Fruit fly (Drosophila melanogaster): ENCODE data around the gene CycC.

CycC gene

dm6 chr3R:14901408-14902352, 11.7 kb upstream of the CycC start, which contains the start of gene RpS5b (continued):
- TF ChIP-seq CG1621 (tag; optimal IDR thresholded peaks at IDR 0.05) = no peak
- no peak for TF ChIP-seq CG8119 (GFP tag; IDR thresholded peaks at IDR 0.05)
- no peak for TF ChIP-seq CG15336 (GFP tag; IDR thresholded peaks at IDR 0.05)
- no peak for TF ChIP-seq Sox102F (GFP tag; optimal IDR thresholded peaks at IDR 0.05)
- TF ChIP-seq CG3032 (tag; optimal IDR thresholded peaks at IDR 0.05) = no peak
- TF ChIP-seq Eip93F (GFP tag; optimal IDR thresholded peaks at IDR 0.05) = no peak
- no peak for TF ChIP-seq CG6808 (GFP tag; optimal IDR thresholded peaks at IDR 0.05)
- no peak for TF ChIP-seq CG11762 (GFP tag; optimal IDR thresholded peaks at IDR 0.05; ENCODE audit: insufficient read depth)
- TF ChIP-seq achi (GFP tag; optimal IDR thresholded peaks at IDR 0.05) = peak; percentile 98
- TF ChIP-seq spab (GFP tag; optimal IDR thresholded peaks at IDR 0.05) = no peak
- peak; percentile 19 for TF ChIP-seq Sox14 (GFP tag; optimal IDR thresholded peaks at IDR 0.05)
- TF ChIP-seq pdm3 (GFP tag; optimal IDR thresholded peaks at IDR 0.05) = no peak
- no peak for TF ChIP-seq CG4318 (GFP tag; optimal IDR thresholded peaks at IDR 0.05)
- TF ChIP-seq CG7368 (GFP tag; optimal IDR thresholded peaks at IDR 0.05) = no peak
- no peak for TF ChIP-seq vri (GFP tag; optimal IDR thresholded peaks at IDR 0.05)
- TF ChIP-seq CG6792 (GFP tag; optimal IDR thresholded peaks at IDR 0.05) = no peak
- TF ChIP-seq OdsH (GFP tag; optimal IDR thresholded peaks at IDR 0.05) = no peak
- TF ChIP-seq CG6163 (GFP tag; IDR thresholded peaks at IDR 0.05) = 0 out of 3 replicates have a peak, but pooled peaks have one; percentile 18
- TF ChIP-seq Ets96B (tag; optimal IDR thresholded peaks at IDR 0.05) = no peak
- TF ChIP-seq ss (GFP tag; optimal IDR thresholded peaks at IDR 0.05) = no peak
- TF ChIP-seq eg (GFP tag; IDR thresholded peaks at IDR 0.05) = no peak
- TF ChIP-seq CG32006 (GFP tag; optimal IDR thresholded peaks at IDR 0.05) = no peak
- TF ChIP-seq topi (GFP tag; optimal IDR thresholded peaks at IDR 0.05) = no peak
- no peak for TF ChIP-seq CG11902 (GFP tag; optimal IDR thresholded peaks at IDR 0.05)
- TF ChIP-seq Eip75B (GFP tag; optimal IDR thresholded peaks at IDR 0.05) = no peak
- TF ChIP-seq CG3919 (GFP tag; optimal IDR thresholded peaks at IDR 0.05) = peak; percentile 12

- TF ChIP-seq CG3919 (GFP tag; optimal IDR thresholded peaks at IDR 0.05) (no peak), dac (GFP tag; optimal IDR thresholded peaks at IDR 0.05) (no peak), cyc (GFP tag; optimal IDR thresholded peaks at IDR 0.05) (no peak), CG8119 (GFP tag; IDR thresholded peaks at IDR 0.05) (no peak), CG7368 (GFP tag; optimal IDR thresholded peaks at IDR 0.05) (no peak), net (GFP tag; optimal IDR thresholded peaks at IDR 0.05) (no peak), fkh (GFP tag; optimal IDR thresholded peaks at IDR 0.05) (no peak), pdm3 (GFP tag; optimal IDR thresholded peaks at IDR 0.05) (no peak), CG8632 (GFP tag; optimal IDR thresholded peaks at IDR 0.05) (no peak), Gug (GFP tag; IDR thresholded peaks at IDR 0.05) (no peak), dsx (GFP tag; optimal IDR thresholded peaks at IDR 0.05; ENCODE audit: poor library complexity, severe bottlenecking) (no peak), CG31627 (GFP tag; optimal IDR thresholded peaks at IDR 0.05) (no peak), CG11294 (GFP tag; IDR thresholded peaks at IDR 0.05) (no peak), Eip93F (GFP tag; optimal IDR thresholded peaks at IDR 0.05) (no peak)
Measured at dm6 chr3R:14900177-14900576, 10.2 kb upstream of the CycC start, which contains the start of gene VhaPPA1-2. VhaPPA1-2 (minus strand) TSS chr3R:14900277.

- TF ChIP-seq Hr38 (GFP tag; optimal IDR thresholded peaks at IDR 0.05) = no peak
- TF ChIP-seq Lpt (GFP tag; optimal IDR thresholded peaks at IDR 0.05) = no peak
- peak; percentile 92 for TF ChIP-seq Eip78C (GFP tag)
- peak; percentile 18 for TF ChIP-seq CG7368 (GFP tag; optimal IDR thresholded peaks at IDR 0.05)
- TF ChIP-seq CG11762 (GFP tag; optimal IDR thresholded peaks at IDR 0.05; ENCODE audit: insufficient read depth) = no peak
- peak; percentile 64 for TF ChIP-seq dsx (GFP tag; optimal IDR thresholded peaks at IDR 0.05; ENCODE audit: poor library complexity, severe bottlenecking)
- TF ChIP-seq CG6163 (GFP tag; IDR thresholded peaks at IDR 0.05) = peak; percentile 68; the same call in 2 of the 3 replicates
- no peak for TF ChIP-seq CG10631 (GFP tag; optimal IDR thresholded peaks at IDR 0.05)
- TF ChIP-seq dac (GFP tag; optimal IDR thresholded peaks at IDR 0.05) = no peak
- TF ChIP-seq Hr39 (GFP tag; optimal IDR thresholded peaks at IDR 0.05) = peak; percentile 52
- no peak for TF ChIP-seq vri (GFP tag; optimal IDR thresholded peaks at IDR 0.05)
- 0 out of 2 replicates have a peak, but pooled peaks have one; percentile 33 for TF ChIP-seq CG11294 (GFP tag; IDR thresholded peaks at IDR 0.05)
- TF ChIP-seq Sox14 (GFP tag; optimal IDR thresholded peaks at IDR 0.05) = peak; percentile 23
- TF ChIP-seq Sox15 (GFP tag; optimal IDR thresholded peaks at IDR 0.05) = peak; percentile 48
- TF ChIP-seq CG9139 (GFP tag; optimal IDR thresholded peaks at IDR 0.05) = no peak
- TF ChIP-seq ss (GFP tag; optimal IDR thresholded peaks at IDR 0.05) = no peak
- TF ChIP-seq topi (GFP tag; optimal IDR thresholded peaks at IDR 0.05) = peak; percentile 58
- TF ChIP-seq esn (GFP tag; optimal IDR thresholded peaks at IDR 0.05) = peak; percentile 70
- TF ChIP-seq CG8632 (GFP tag; optimal IDR thresholded peaks at IDR 0.05) = peak; percentile 67
- TF ChIP-seq Blimp-1 (GFP tag; optimal IDR thresholded peaks at IDR 0.05) = no peak
- TF ChIP-seq CG15336 (GFP tag; IDR thresholded peaks at IDR 0.05) = peak; percentile 26; the same call in 1 of the 2 replicates
- TF ChIP-seq CG11902 (GFP tag; optimal IDR thresholded peaks at IDR 0.05) = peak; percentile 46
- TF ChIP-seq CG3032 (tag; optimal IDR thresholded peaks at IDR 0.05) = peak; percentile 78
Measured at dm6 chr3R:14898280-14898756, 8.3 kb upstream of the CycC start, which contains the start of the genes Nup93-2 and CG3817. Nup93-2 (minus strand) TSS chr3R:14898372. CG3817 (plus strand) TSS chr3R:14898739.

Measured in whole organism, prepupa.